Comparison of ENCODE assay signal across 1 fruit fly cellular context in the genomic region with DNA sequence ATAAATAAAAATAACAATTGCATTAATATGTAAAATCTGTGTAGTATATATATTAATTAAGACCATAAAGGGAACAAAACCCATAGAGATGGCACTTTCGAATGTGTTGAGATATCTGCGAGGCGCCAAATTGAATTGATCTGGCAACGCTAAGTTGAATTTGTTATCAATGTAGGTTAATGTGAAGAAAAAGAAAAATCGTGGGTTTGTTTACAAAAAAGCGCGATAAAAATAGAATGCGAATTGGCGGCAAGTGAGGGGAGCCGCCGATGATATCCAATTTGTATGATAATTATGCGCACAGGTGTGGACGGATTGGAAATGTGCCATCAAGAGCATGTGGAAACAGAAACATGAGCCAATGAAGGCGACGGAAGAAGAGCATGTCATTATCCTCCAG.
TF ChIP-seq lines count a peak whose summit lies in the region.

No protein-coding gene starts in this region.

TF ChIP-seq in whole organism, embryonic, 481 proteins besides CTCF, POLR2A, EP300 and RAD21 (continued from another document and continues in another):
- no peak for TF ChIP-seq CG2875 (GFP tag; optimal IDR thresholded peaks at IDR 0.05; lab: Kevin White, UChicago)
- TF ChIP-seq toy (GFP tag; IDR thresholded peaks at IDR 0.05; lab: Robert Waterston, UW) = no peak
- TF ChIP-seq zen (tag; optimal IDR thresholded peaks at IDR 0.05; lab: Kevin White, UChicago) = no peak
- no peak for TF ChIP-seq CG14441 (GFP tag; IDR thresholded peaks at IDR 0.05; lab: Robert Waterston, UW)
- no peak for TF ChIP-seq Sox100B (GFP tag; optimal IDR thresholded peaks at IDR 0.05; lab: Kevin White, UChicago)
- TF ChIP-seq HHEX (GFP tag; optimal IDR thresholded peaks at IDR 0.05; lab: Kevin White, UChicago) = no peak
- no peak for TF ChIP-seq CG4730 (GFP tag; IDR thresholded peaks at IDR 0.05; lab: Robert Waterston, UW)
- TF ChIP-seq D19A (tag; optimal IDR thresholded peaks at IDR 0.05; lab: Kevin White, UChicago) = no peak
- peak; percentile 34; the same call in 1 of the 2 replicates for TF ChIP-seq Bgb (GFP tag; IDR thresholded peaks at IDR 0.05; lab: Robert Waterston, UW; ENCODE audit: partially characterized antibody)
- no peak for TF ChIP-seq Gug (GFP tag; IDR thresholded peaks at IDR 0.05; lab: Robert Waterston, UW)
- 0 out of 3 replicates have a peak, but pooled peaks have one; percentile 28 for TF ChIP-seq ci (GFP tag; IDR thresholded peaks at IDR 0.05; lab: Robert Waterston, UW)
- TF ChIP-seq tgo (GFP tag; IDR thresholded peaks at IDR 0.05; lab: Robert Waterston, UW) = no peak
- TF ChIP-seq Usf (GFP tag; optimal IDR thresholded peaks at IDR 0.05; lab: Kevin White, UChicago) = no peak
- TF ChIP-seq CG5953 (GFP tag; IDR thresholded peaks at IDR 0.05; lab: Robert Waterston, UW) = no peak
- TF ChIP-seq Lhr (GFP tag; optimal IDR thresholded peaks at IDR 0.05; lab: Kevin White, UChicago) = no peak
- no peak for TF ChIP-seq peb (GFP tag; IDR thresholded peaks at IDR 0.05; lab: Robert Waterston, UW)
- TF ChIP-seq gcm2 (GFP tag; optimal IDR thresholded peaks at IDR 0.05; lab: Kevin White, UChicago) = no peak
- no peak for TF ChIP-seq pros (GFP tag; optimal IDR thresholded peaks at IDR 0.05; lab: Kevin White, UChicago)
- no peak for TF ChIP-seq CG17829 (tag; optimal IDR thresholded peaks at IDR 0.05; lab: Kevin White, UChicago)
- TF ChIP-seq Hr51 (GFP tag; optimal IDR thresholded peaks at IDR 0.05; lab: Kevin White, UChicago) = no peak
- TF ChIP-seq CG33213 (GFP tag; optimal IDR thresholded peaks at IDR 0.05; lab: Kevin White, UChicago) = no peak
- no peak for TF ChIP-seq tll (GFP tag; optimal IDR thresholded peaks at IDR 0.05; lab: Kevin White, UChicago)
- peak; percentile 94 for TF ChIP-seq CG15514 (GFP tag; optimal IDR thresholded peaks at IDR 0.05; lab: Kevin White, UChicago)
- no peak for TF ChIP-seq jumu (GFP tag; optimal IDR thresholded peaks at IDR 0.05; lab: Kevin White, UChicago)
- no peak for TF ChIP-seq disco-r (GFP tag; optimal IDR thresholded peaks at IDR 0.05; lab: Kevin White, UChicago)
- TF ChIP-seq Eip74EF (GFP tag; optimal IDR thresholded peaks at IDR 0.05; lab: Kevin White, UChicago) = no peak
- no peak for TF ChIP-seq HLHmδ (GFP tag; optimal IDR thresholded peaks at IDR 0.05; lab: Kevin White, UChicago)
- no peak for TF ChIP-seq NK7.1 (GFP tag; optimal IDR thresholded peaks at IDR 0.05; lab: Kevin White, UChicago)
- peak; percentile 8 for TF ChIP-seq wek (GFP tag; optimal IDR thresholded peaks at IDR 0.05; lab: Kevin White, UChicago)
- no peak for TF ChIP-seq stc (GFP tag; IDR thresholded peaks at IDR 0.05; lab: Robert Waterston, UW)
- peak; percentile 41 for TF ChIP-seq CG17385 (GFP tag; optimal IDR thresholded peaks at IDR 0.05; lab: Kevin White, UChicago)
- no peak for TF ChIP-seq pfk (GFP tag; optimal IDR thresholded peaks at IDR 0.05; lab: Kevin White, UChicago)
- no peak for TF ChIP-seq CG10462 (GFP tag; optimal IDR thresholded peaks at IDR 0.05; lab: Kevin White, UChicago)
- TF ChIP-seq CG4854 (GFP tag; optimal IDR thresholded peaks at IDR 0.05; lab: Kevin White, UChicago) = no peak
- no peak for TF ChIP-seq ftz-f1 (GFP tag; optimal IDR thresholded peaks at IDR 0.05; lab: Kevin White, UChicago)
- TF ChIP-seq sob (GFP tag; IDR thresholded peaks at IDR 0.05; lab: Robert Waterston, UW) = no peak
- TF ChIP-seq Optix (GFP tag; IDR thresholded peaks at IDR 0.05; lab: Robert Waterston, UW) = no peak
- no peak for TF ChIP-seq MESR4 (GFP tag; optimal IDR thresholded peaks at IDR 0.05; lab: Kevin White, UChicago)
- TF ChIP-seq CG2120 (GFP tag; optimal IDR thresholded peaks at IDR 0.05; lab: Kevin White, UChicago) = no peak
- peak; percentile 66 for TF ChIP-seq GATAe (GFP tag; conservative IDR thresholded peaks at IDR 0.05; lab: Robert Waterston, UW)
- no peak for TF ChIP-seq fd102C (GFP tag; optimal IDR thresholded peaks at IDR 0.05; lab: Kevin White, UChicago)
- TF ChIP-seq BtbVII (GFP tag; optimal IDR thresholded peaks at IDR 0.05; lab: Kevin White, UChicago) = no peak
- no peak for TF ChIP-seq CG13296 (GFP tag; optimal IDR thresholded peaks at IDR 0.05; lab: Kevin White, UChicago)
- TF ChIP-seq YL-1 (GFP tag; optimal IDR thresholded peaks at IDR 0.05; lab: Kevin White, UChicago) = no peak
- TF ChIP-seq insv (GFP tag; optimal IDR thresholded peaks at IDR 0.05; lab: Kevin White, UChicago) = no peak
- TF ChIP-seq CG1024 (GFP tag; IDR thresholded peaks at IDR 0.05; lab: Robert Waterston, UW) = no peak
- peak; percentile 49; the same call in 1 of the 2 replicates for TF ChIP-seq amos (GFP tag; IDR thresholded peaks at IDR 0.05; lab: Robert Waterston, UW; ENCODE audit: partially characterized antibody)
- no peak for TF ChIP-seq cato (GFP tag; optimal IDR thresholded peaks at IDR 0.05; lab: Kevin White, UChicago; ENCODE audit: borderline replicate concordance)
- no peak for TF ChIP-seq Myb (GFP tag; optimal IDR thresholded peaks at IDR 0.05; lab: Kevin White, UChicago)
- no peak for TF ChIP-seq btn (GFP tag; optimal IDR thresholded peaks at IDR 0.05; lab: Kevin White, UChicago)
- peak; percentile 19 for TF ChIP-seq CG17359 (tag; optimal IDR thresholded peaks at IDR 0.05; lab: Kevin White, UChicago)
- TF ChIP-seq Max (GFP tag; optimal IDR thresholded peaks at IDR 0.05; lab: Kevin White, UChicago) = no peak
- TF ChIP-seq scrt (GFP tag; optimal IDR thresholded peaks at IDR 0.05; lab: Kevin White, UChicago) = no peak
- TF ChIP-seq CG8359 (GFP tag; optimal IDR thresholded peaks at IDR 0.05; lab: Kevin White, UChicago; ENCODE audit: borderline replicate concordance) = no peak
- no peak for TF ChIP-seq gfzf (GFP tag; optimal IDR thresholded peaks at IDR 0.05; lab: Kevin White, UChicago)
- TF ChIP-seq CG8388 (GFP tag; optimal IDR thresholded peaks at IDR 0.05; lab: Kevin White, UChicago) = no peak
- no peak for TF ChIP-seq Antp (GFP tag; optimal IDR thresholded peaks at IDR 0.05; lab: Kevin White, UChicago)
- TF ChIP-seq dimm (GFP tag; IDR thresholded peaks at IDR 0.05; lab: Robert Waterston, UW) = no peak
- no peak for TF ChIP-seq Rfx (GFP tag; IDR thresholded peaks at IDR 0.05; lab: Robert Waterston, UW)
- no peak for TF ChIP-seq lab (GFP tag; optimal IDR thresholded peaks at IDR 0.05; lab: Kevin White, UChicago)
- TF ChIP-seq B-H2 (GFP tag; optimal IDR thresholded peaks at IDR 0.05; lab: Kevin White, UChicago) = no peak
- TF ChIP-seq Deaf1 (tag; optimal IDR thresholded peaks at IDR 0.05; lab: Kevin White, UChicago) = no peak
- no peak for TF ChIP-seq B-H1 (GFP tag; IDR thresholded peaks at IDR 0.05; lab: Robert Waterston, UW)
- TF ChIP-seq Meics (GFP tag; optimal IDR thresholded peaks at IDR 0.05; lab: Kevin White, UChicago) = no peak
- no peak for TF ChIP-seq CG31224 (GFP tag; IDR thresholded peaks at IDR 0.05; lab: Robert Waterston, UW)
- TF ChIP-seq gcm (GFP tag; optimal IDR thresholded peaks at IDR 0.05; lab: Kevin White, UChicago) = no peak
- no peak for TF ChIP-seq CG7271 (tag; optimal IDR thresholded peaks at IDR 0.05; lab: Kevin White, UChicago)
- no peak for TF ChIP-seq inv (GFP tag; IDR thresholded peaks at IDR 0.05; lab: Robert Waterston, UW; ENCODE audit: partially characterized antibody)
- TF ChIP-seq dati (GFP tag; IDR thresholded peaks at IDR 0.05; lab: Robert Waterston, UW) = no peak
- no peak for TF ChIP-seq chif (GFP tag; optimal IDR thresholded peaks at IDR 0.05; lab: Kevin White, UChicago)
- TF ChIP-seq ttk (GFP tag; IDR thresholded peaks at IDR 0.05; lab: Robert Waterston, UW) = no peak
- TF ChIP-seq eyg (GFP tag; optimal IDR thresholded peaks at IDR 0.05; lab: Kevin White, UChicago) = no peak
- no peak for TF ChIP-seq fu2 (GFP tag; optimal IDR thresholded peaks at IDR 0.05; lab: Kevin White, UChicago)
- TF ChIP-seq dan (GFP tag; IDR thresholded peaks at IDR 0.05; lab: Robert Waterston, UW) = no peak
- no peak for TF ChIP-seq Mrtf (GFP tag; IDR thresholded peaks at IDR 0.05; lab: Robert Waterston, UW)
- TF ChIP-seq CG17186 (GFP tag; optimal IDR thresholded peaks at IDR 0.05; lab: Kevin White, UChicago) = no peak
- peak; percentile 23; the same call in 1 of the 3 replicates for TF ChIP-seq Opbp (GFP tag; IDR thresholded peaks at IDR 0.05; lab: Robert Waterston, UW; ENCODE audit: partially characterized antibody)
- TF ChIP-seq H15 (GFP tag; IDR thresholded peaks at IDR 0.05; lab: Robert Waterston, UW) = no peak
- no peak for TF ChIP-seq CG10147 (GFP tag; optimal IDR thresholded peaks at IDR 0.05; lab: Kevin White, UChicago)
- TF ChIP-seq CG8281 (tag; optimal IDR thresholded peaks at IDR 0.05; lab: Kevin White, UChicago) = no peak
- peak; percentile 54; the same call in 1 of the 2 replicates for TF ChIP-seq Scr (GFP tag; IDR thresholded peaks at IDR 0.05; lab: Robert Waterston, UW; ENCODE audit: partially characterized antibody)
- no peak for TF ChIP-seq Hr78 (GFP tag; optimal IDR thresholded peaks at IDR 0.05; lab: Kevin White, UChicago)
- TF ChIP-seq CG9609 (GFP tag; optimal IDR thresholded peaks at IDR 0.05; lab: Kevin White, UChicago) = no peak
- no peak for TF ChIP-seq tup (GFP tag; optimal IDR thresholded peaks at IDR 0.05; lab: Kevin White, UChicago)
- no peak for TF ChIP-seq corto (GFP tag; optimal IDR thresholded peaks at IDR 0.05; lab: Kevin White, UChicago)
- TF ChIP-seq H2.0 (GFP tag; IDR thresholded peaks at IDR 0.05; lab: Robert Waterston, UW) = no peak
- no peak for TF ChIP-seq hkb (optimal IDR thresholded peaks at IDR 0.05; lab: Kevin White, UChicago)
- TF ChIP-seq hkb (GFP tag; IDR thresholded peaks at IDR 0.05; lab: Robert Waterston, UW) = no peak
- no peak for TF ChIP-seq bcd (GFP tag; optimal IDR thresholded peaks at IDR 0.05; lab: Kevin White, UChicago)
- TF ChIP-seq fd3F (GFP tag; optimal IDR thresholded peaks at IDR 0.05; lab: Kevin White, UChicago) = no peak
- TF ChIP-seq ems (GFP tag; optimal IDR thresholded peaks at IDR 0.05; lab: Kevin White, UChicago) = no peak
- no peak for TF ChIP-seq CG6813 (GFP tag; optimal IDR thresholded peaks at IDR 0.05; lab: Kevin White, UChicago)
- TF ChIP-seq Dp (GFP tag; optimal IDR thresholded peaks at IDR 0.05; lab: Kevin White, UChicago) = peak; percentile 99
- TF ChIP-seq grau (tag; optimal IDR thresholded peaks at IDR 0.05; lab: Kevin White, UChicago) = no peak
- no peak for TF ChIP-seq pan (optimal IDR thresholded peaks at IDR 0.05; lab: Kevin White, UChicago)
- no peak for TF ChIP-seq pan (GFP tag; optimal IDR thresholded peaks at IDR 0.05 in 1 of 2, IDR thresholded peaks at IDR 0.05 in 1 of 2)
- no peak for TF ChIP-seq CG18476 (GFP tag; optimal IDR thresholded peaks at IDR 0.05; lab: Kevin White, UChicago)
- TF ChIP-seq ERR (GFP tag; optimal IDR thresholded peaks at IDR 0.05; lab: Kevin White, UChicago) = no peak
- TF ChIP-seq CG6689 (GFP tag; IDR thresholded peaks at IDR 0.05; lab: Robert Waterston, UW) = no peak
- TF ChIP-seq tx (GFP tag; optimal IDR thresholded peaks at IDR 0.05; lab: Kevin White, UChicago) = no peak
- no peak for TF ChIP-seq CG10209 (GFP tag; optimal IDR thresholded peaks at IDR 0.05; lab: Kevin White, UChicago)
- no peak for TF ChIP-seq kah (GFP tag; optimal IDR thresholded peaks at IDR 0.05; lab: Kevin White, UChicago)
- TF ChIP-seq CG15479 (GFP tag; optimal IDR thresholded peaks at IDR 0.05; lab: Kevin White, UChicago) = no peak
- peak; percentile 14 for TF ChIP-seq CG12659 (GFP tag; optimal IDR thresholded peaks at IDR 0.05; lab: Kevin White, UChicago)
- peak; percentile 2 for TF ChIP-seq nom (GFP tag; optimal IDR thresholded peaks at IDR 0.05; lab: Kevin White, UChicago)
- TF ChIP-seq HmgD (GFP tag; optimal IDR thresholded peaks at IDR 0.05; lab: Kevin White, UChicago) = peak; percentile 4
- TF ChIP-seq Fer3 (tag; optimal IDR thresholded peaks at IDR 0.05; lab: Kevin White, UChicago) = no peak
- no peak for TF ChIP-seq CG10979 (tag; optimal IDR thresholded peaks at IDR 0.05; lab: Kevin White, UChicago)
- no peak for TF ChIP-seq sima (GFP tag; optimal IDR thresholded peaks at IDR 0.05; lab: Kevin White, UChicago)
- TF ChIP-seq CG14710 (tag; optimal IDR thresholded peaks at IDR 0.05; lab: Kevin White, UChicago) = peak; percentile 30
- TF ChIP-seq CG16779 (GFP tag; IDR thresholded peaks at IDR 0.05; lab: Robert Waterston, UW) = no peak
- TF ChIP-seq CG7357 (GFP tag; IDR thresholded peaks at IDR 0.05; lab: Robert Waterston, UW) = no peak
- TF ChIP-seq CG9215 (GFP tag; IDR thresholded peaks at IDR 0.05; lab: Robert Waterston, UW) = no peak
- no peak for TF ChIP-seq CG32767 (GFP tag; IDR thresholded peaks at IDR 0.05; lab: Robert Waterston, UW)
- TF ChIP-seq trem (tag; optimal IDR thresholded peaks at IDR 0.05; lab: Kevin White, UChicago) = peak; percentile 63
- TF ChIP-seq CG34422 (GFP tag; IDR thresholded peaks at IDR 0.05; lab: Robert Waterston, UW) = no peak
- peak; percentile 42 for TF ChIP-seq Ets65A (GFP tag; lab: Kevin White, UChicago)
- TF ChIP-seq Spps (tag; optimal IDR thresholded peaks at IDR 0.05; lab: Kevin White, UChicago) = no peak
- peak; percentile 39 for TF ChIP-seq CG2116 (GFP tag; optimal IDR thresholded peaks at IDR 0.05; lab: Kevin White, UChicago)
- no peak for TF ChIP-seq CG32772 (GFP tag; IDR thresholded peaks at IDR 0.05; lab: Robert Waterston, UW)
- TF ChIP-seq CG1647 (GFP tag; optimal IDR thresholded peaks at IDR 0.05; lab: Kevin White, UChicago) = no peak
- no peak for TF ChIP-seq CG6683 (GFP tag; optimal IDR thresholded peaks at IDR 0.05; lab: Kevin White, UChicago)
- TF ChIP-seq CG4328 (GFP tag; optimal IDR thresholded peaks at IDR 0.05; lab: Kevin White, UChicago) = no peak
- TF ChIP-seq Doc3 (GFP tag; IDR thresholded peaks at IDR 0.05; lab: Robert Waterston, UW; ENCODE audit: partially characterized antibody) = no peak
- no peak for TF ChIP-seq CG32532 (GFP tag; IDR thresholded peaks at IDR 0.05; lab: Robert Waterston, UW)
- TF ChIP-seq CG3726 (GFP tag; IDR thresholded peaks at IDR 0.05; lab: Robert Waterston, UW) = no peak
- no peak for TF ChIP-seq hth (optimal IDR thresholded peaks at IDR 0.05; lab: Kevin White, UChicago)
- no peak for TF ChIP-seq ro (GFP tag; IDR thresholded peaks at IDR 0.05; lab: Robert Waterston, UW)
- TF ChIP-seq CG13424 (tag; optimal IDR thresholded peaks at IDR 0.05; lab: Kevin White, UChicago) = no peak
- peak; percentile 45; the same call in 1 of the 2 replicates for TF ChIP-seq unc-4 (GFP tag; IDR thresholded peaks at IDR 0.05; lab: Robert Waterston, UW; ENCODE audit: partially characterized antibody)
- TF ChIP-seq CG7372 (GFP tag; IDR thresholded peaks at IDR 0.05; lab: Robert Waterston, UW) = no peak
- TF ChIP-seq CG13624 (GFP tag; optimal IDR thresholded peaks at IDR 0.05; lab: Kevin White, UChicago) = no peak
- no peak for TF ChIP-seq oc (tag; optimal IDR thresholded peaks at IDR 0.05; lab: Kevin White, UChicago)
- TF ChIP-seq CG12071 (GFP tag; optimal IDR thresholded peaks at IDR 0.05; lab: Kevin White, UChicago) = no peak
